Worm (Caenorhabditis elegans): ENCODE results near the gene inx-10.

DNA sequence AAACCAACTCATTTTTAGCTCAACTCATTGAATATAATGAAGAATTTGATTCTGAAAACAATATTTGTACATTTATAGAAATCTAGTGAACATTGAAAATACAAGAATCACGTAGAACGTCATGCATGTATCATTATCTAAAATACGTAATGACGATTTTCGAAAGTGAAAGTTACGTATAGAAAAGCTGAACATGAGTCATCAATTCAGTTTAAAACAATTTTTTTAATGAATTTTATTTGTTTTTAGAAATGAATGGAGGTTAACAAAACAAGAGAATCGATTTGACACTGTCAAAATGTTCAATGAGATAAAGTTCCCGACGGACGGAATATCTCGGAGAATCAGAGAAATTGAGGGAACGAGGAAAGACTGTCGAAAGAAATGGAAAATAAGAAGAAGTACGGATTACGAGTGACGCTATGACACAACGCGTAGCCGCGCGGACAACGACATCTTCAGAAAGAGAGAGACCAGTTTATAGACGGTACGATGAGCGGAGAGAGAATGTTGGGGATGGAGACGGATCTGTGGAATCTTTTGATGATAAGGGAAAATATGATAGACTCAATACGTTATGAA lies 25.5 kb downstream of the inx-10 start, which contains the start of gene ptr-1:
- TF ChIP-seq flt-1 (GFP tag; IDR thresholded peaks at IDR 0.05) (no peak), ama-1 (optimal IDR thresholded peaks at IDR 0.05) (no peak), tbx-11 (GFP tag; IDR thresholded peaks at IDR 0.05) (no peak), B0310.2 (tag; optimal IDR thresholded peaks at IDR 0.05) (no peak), hmg-4 (GFP tag; optimal IDR thresholded peaks at IDR 0.05) (no peak), ets-7 (tag; optimal IDR thresholded peaks at IDR 0.05) (no peak), aly-1 (tag; optimal IDR thresholded peaks at IDR 0.05) (no peak), scrt-1 (GFP tag; IDR thresholded peaks at IDR 0.05) (no peak), hnd-1 (tag; optimal IDR thresholded peaks at IDR 0.05) (no peak), F13C5.2 (tag; optimal IDR thresholded peaks at IDR 0.05) (no peak), hmbx-1 (tag; optimal IDR thresholded peaks at IDR 0.05) (no peak), ceh-36 (tag; optimal IDR thresholded peaks at IDR 0.05) (no peak), sea-1 (GFP tag; conservative IDR thresholded peaks at IDR 0.05) (no peak), pes-1 (GFP tag; IDR thresholded peaks at IDR 0.05) (no peak)
